Worm (Caenorhabditis elegans) whole organism, young adult: ENCODE results near the gene K08E5.5.

ENCODE experiments used
- B0035.1 ChIP-seq: sonication (generic microtip); optimal IDR thresholded peaks from 2 replicates; lab custom pipeline; 2016; ENCODE audit warnings: missing genetic modification characterization, mild to moderate bottlenecking, missing compliant biosample characterization, missing genotype, missing genetic modification reagents
- D2030.7 ChIP-seq: fragments of 200-800 bp; sonication (Bioruptor generic); IDR thresholded peaks from 2 replicates; pipeline ENCODE4 v1.3.6; 2022; ENCODE audit warnings: missing genetic modification reagents, missing genetic modification characterization, missing compliant biosample characterization
- F22D6.2 ChIP-seq: sonication (generic microtip); optimal IDR thresholded peaks from 2 replicates; lab custom pipeline; 2016; ENCODE audit warnings: mild to moderate bottlenecking, missing genetic modification characterization, missing compliant biosample characterization
- F33H1.4 ChIP-seq: fragments of 200-800 bp; sonication (Bioruptor generic); IDR thresholded peaks from 2 replicates; pipeline ENCODE4 v1.3.6; 2022; ENCODE audit warnings: missing genetic modification reagents, missing genetic modification characterization, missing compliant biosample characterization
- F39B2.1 ChIP-seq: fragments of 200-800 bp; sonication (Bioruptor generic); IDR thresholded peaks from 2 replicates; pipeline ENCODE4 v1.3.6; 2022; ENCODE audit warnings: missing genetic modification reagents, missing genetic modification characterization, missing compliant biosample characterization
- F57A8.1 ChIP-seq: fragments of 200-800 bp; sonication (Bioruptor generic); optimal IDR thresholded peaks from 2 replicates; lab custom pipeline; 2018; ENCODE audit warnings: mild to moderate bottlenecking, missing genetic modification characterization, moderate library complexity, missing compliant biosample characterization
- K12H6.12 ChIP-seq: fragments of 200-800 bp; sonication (Bioruptor generic); optimal IDR thresholded peaks from 2 replicates; lab custom pipeline; 2018; ENCODE audit warnings: mild to moderate bottlenecking, missing genetic modification characterization, missing compliant biosample characterization
- Y95B8A.8 ChIP-seq: fragments of 200-800 bp; sonication (Bioruptor generic); IDR thresholded peaks from 2 replicates; pipeline ENCODE4 v1.3.6; 2022; ENCODE audit warnings: missing genetic modification reagents, missing genetic modification characterization, missing compliant biosample characterization
- aptf-3 ChIP-seq: fragments of 200-800 bp; sonication (Bioruptor generic); IDR thresholded peaks from 2 replicates; pipeline ENCODE4 v1.3.6; 2022; ENCODE audit warnings: missing genetic modification characterization, missing compliant biosample characterization
- atf-7 ChIP-seq: sonication (generic microtip); optimal IDR thresholded peaks from 2 replicates; lab custom pipeline; 2017; ENCODE audit warnings: mild to moderate bottlenecking, missing genetic modification characterization, missing compliant biosample characterization
- ccch-3 ChIP-seq: fragments of 200-800 bp; sonication (Bioruptor generic); optimal IDR thresholded peaks from 2 replicates; lab custom pipeline; 2018; ENCODE audit warnings: mild to moderate bottlenecking, missing genetic modification characterization, missing compliant biosample characterization
- cebp-1 ChIP-seq, 2 experiments: fragments of 200-800 bp in 1 of 2; sonication (Bioruptor generic) in 1 of 2; sonication (generic microtip) in 1 of 2; IDR thresholded peaks in 1 of 2; optimal IDR thresholded peaks in 1 of 2; 2 replicates each; pipeline versions ENCODE4 v1.3.6 to Lab custom; 2017 to 2022; ENCODE audit warnings: missing compliant biosample characterization in 2 of 2, missing genetic modification characterization in 2 of 2, mild to moderate bottlenecking in 1 of 2, missing genetic modification reagents in 1 of 2, moderate library complexity in 1 of 2
- cebp-2 ChIP-seq: fragments of 200-800 bp; sonication (Bioruptor generic); IDR thresholded peaks from 2 replicates; pipeline ENCODE4 v1.3.6; 2022; ENCODE audit warnings: missing genetic modification characterization, missing compliant biosample characterization
- ceh-27 ChIP-seq: fragments of 200-800 bp; sonication (Bioruptor generic); optimal IDR thresholded peaks from 2 replicates; lab custom pipeline; 2018; ENCODE audit warnings: mild to moderate bottlenecking, missing genetic modification characterization, moderate library complexity, missing compliant biosample characterization
- ceh-40 ChIP-seq: fragments of 200-800 bp; sonication (Bioruptor generic); IDR thresholded peaks from 2 replicates; pipeline ENCODE4 v1.3.6; 2022; ENCODE audit warnings: missing genetic modification characterization, missing compliant biosample characterization
- ceh-91 ChIP-seq: fragments of 200-800 bp; sonication (Bioruptor generic); IDR thresholded peaks from 2 replicates; pipeline ENCODE4 v1.3.6; 2022; ENCODE audit warnings: missing genetic modification reagents, missing genetic modification characterization, missing compliant biosample characterization
- die-1 ChIP-seq: sonication (generic microtip); optimal IDR thresholded peaks from 2 replicates; lab custom pipeline; 2016; ENCODE audit warnings: missing genotype, mild to moderate bottlenecking, missing genetic modification characterization, missing compliant biosample characterization
- egl-18 ChIP-seq: fragments of 200-800 bp; sonication (Bioruptor generic); IDR thresholded peaks from 2 replicates; pipeline ENCODE4 v1.3.6; 2022; ENCODE audit warnings: missing genetic modification reagents, missing genetic modification characterization, missing compliant biosample characterization
- egrh-3 ChIP-seq: fragments of 200-800 bp; sonication (Bioruptor generic); IDR thresholded peaks from 2 replicates; pipeline ENCODE4 v1.3.6; 2022; ENCODE audit warnings: missing genetic modification reagents, missing genetic modification characterization, missing compliant biosample characterization
- ets-4 ChIP-seq: fragments of 200-800 bp; sonication (Bioruptor generic); optimal IDR thresholded peaks from 2 replicates; lab custom pipeline; 2018; ENCODE audit warnings: mild to moderate bottlenecking, missing genetic modification characterization, missing compliant biosample characterization
- hlh-26 ChIP-seq: fragments of 200-800 bp; sonication (Bioruptor generic); conservative IDR thresholded peaks from 2 replicates; pipeline ENCODE4 v1.3.6; 2022; ENCODE audit warnings: missing genetic modification reagents, missing genetic modification characterization, missing compliant biosample characterization
- hmg-20 ChIP-seq: fragments of 200-800 bp; sonication (Bioruptor generic); IDR thresholded peaks from 2 replicates; pipeline ENCODE4 v1.3.6; 2022; ENCODE audit warnings: missing genetic modification reagents, missing genetic modification characterization, missing compliant biosample characterization
- let-526 ChIP-seq: fragments of 200-800 bp; sonication (Bioruptor generic); IDR thresholded peaks from 2 replicates; pipeline ENCODE4 v1.3.6; 2022; ENCODE audit warnings: missing genetic modification reagents, missing genetic modification characterization, missing compliant biosample characterization
- lin-54 ChIP-seq: fragments of 200-800 bp; sonication (Bioruptor generic); optimal IDR thresholded peaks from 2 replicates; lab custom pipeline; 2018; ENCODE audit warnings: mild to moderate bottlenecking, missing genetic modification characterization, missing compliant biosample characterization
- lsl-1 ChIP-seq: fragments of 200-800 bp; sonication (Bioruptor generic); optimal IDR thresholded peaks from 2 replicates; lab custom pipeline; 2018; ENCODE audit warnings: mild to moderate bottlenecking, missing genetic modification characterization, moderate library complexity, missing compliant biosample characterization
- lsy-27 ChIP-seq: sonication (generic microtip); optimal IDR thresholded peaks from 2 replicates; lab custom pipeline; 2017; ENCODE audit warnings: missing genetic modification characterization, mild to moderate bottlenecking, missing compliant biosample characterization, antibody characterized with exemption, missing genotype, borderline replicate concordance; ENCODE audit not compliant: insufficient read depth
- madf-3 ChIP-seq: fragments of 200-800 bp; sonication (Bioruptor generic); IDR thresholded peaks from 2 replicates; pipeline ENCODE4 v1.3.6; 2022; ENCODE audit warnings: missing genetic modification reagents, missing genetic modification characterization, missing compliant biosample characterization
- madf-6 ChIP-seq: fragments of 200-800 bp; sonication (Bioruptor generic); IDR thresholded peaks from 2 replicates; pipeline ENCODE4 v1.3.6; 2022; ENCODE audit warnings: missing genetic modification reagents, missing genetic modification characterization, missing compliant biosample characterization
- madf-8 ChIP-seq: fragments of 200-800 bp; sonication (Bioruptor generic); conservative IDR thresholded peaks from 2 replicates; pipeline ENCODE4 v1.3.6; 2022; ENCODE audit warnings: missing genetic modification reagents, missing genetic modification characterization, missing compliant biosample characterization
- mxl-1 ChIP-seq: sonication (generic microtip); optimal IDR thresholded peaks from 2 replicates; lab custom pipeline; 2016; ENCODE audit warnings: missing genetic modification characterization, missing compliant biosample characterization
- nfya-1 ChIP-seq: sonication (generic microtip); optimal IDR thresholded peaks from 2 replicates; lab custom pipeline; 2017; ENCODE audit warnings: antibody characterized with exemption, missing compliant biosample characterization, missing genetic modification characterization, borderline replicate concordance; ENCODE audit not compliant: insufficient read depth
- nfyb-1 ChIP-seq: fragments of 200-800 bp; sonication (Bioruptor generic); IDR thresholded peaks from 2 replicates; pipeline ENCODE4 v1.3.6; 2022; ENCODE audit warnings: missing genetic modification reagents, missing genetic modification characterization, missing compliant biosample characterization
- nhr-120 ChIP-seq: fragments of 200-800 bp; sonication (Bioruptor generic); IDR thresholded peaks from 2 replicates; pipeline ENCODE4 v1.3.6; 2022; ENCODE audit warnings: missing genetic modification characterization, missing compliant biosample characterization
- nhr-80 ChIP-seq: sonication (generic microtip); optimal IDR thresholded peaks from 2 replicates; lab custom pipeline; 2016; ENCODE audit warnings: missing genetic modification characterization, missing compliant biosample characterization
- pbrm-1 ChIP-seq: fragments of 200-800 bp; sonication (Bioruptor generic); IDR thresholded peaks from 2 replicates; pipeline ENCODE4 v1.3.6; 2022; ENCODE audit warnings: missing genetic modification reagents, missing genetic modification characterization, missing compliant biosample characterization
- snpc-3.4 ChIP-seq: sonication (generic microtip); optimal IDR thresholded peaks from 2 replicates; lab custom pipeline; 2017; ENCODE audit warnings: missing genetic modification characterization, mild to moderate bottlenecking, missing compliant biosample characterization, antibody characterized with exemption, moderate library complexity, missing genotype, missing genetic modification reagents
- tbx-9 ChIP-seq: sonication (generic microtip); optimal IDR thresholded peaks from 2 replicates; lab custom pipeline; 2016; ENCODE audit warnings: borderline replicate concordance, missing genetic modification characterization, inconsistent platforms, missing compliant biosample characterization
- unc-130 ChIP-seq: sonication (generic microtip); optimal IDR thresholded peaks from 2 replicates; lab custom pipeline; 2016; ENCODE audit warnings: missing genetic modification reagents, missing genetic modification characterization, missing compliant biosample characterization
- unc-62 ChIP-seq: fragments of 150-350 bp; optimal IDR thresholded peaks from 2 replicates; lab custom pipeline; 2014; ENCODE audit warnings: missing biosample characterization, missing genetic modification reagents, missing genetic modification characterization
- xnd-1 ChIP-seq: sonication (generic microtip); optimal IDR thresholded peaks from 2 replicates; lab custom pipeline; 2016; ENCODE audit warnings: missing genotype, missing genetic modification reagents, missing genetic modification characterization, missing compliant biosample characterization
- zim-3 ChIP-seq: sonication (generic microtip); optimal IDR thresholded peaks from 2 replicates; lab custom pipeline; 2017; ENCODE audit warnings: mild to moderate bottlenecking, missing genetic modification characterization, moderate library complexity, missing compliant biosample characterization
- ztf-25 ChIP-seq: fragments of 200-800 bp; sonication (Bioruptor generic); IDR thresholded peaks from 2 replicates; pipeline ENCODE4 v1.3.6; 2022; ENCODE audit warnings: missing genetic modification reagents, missing genetic modification characterization, missing compliant biosample characterization

The K08E5.5 gene

DNA sequence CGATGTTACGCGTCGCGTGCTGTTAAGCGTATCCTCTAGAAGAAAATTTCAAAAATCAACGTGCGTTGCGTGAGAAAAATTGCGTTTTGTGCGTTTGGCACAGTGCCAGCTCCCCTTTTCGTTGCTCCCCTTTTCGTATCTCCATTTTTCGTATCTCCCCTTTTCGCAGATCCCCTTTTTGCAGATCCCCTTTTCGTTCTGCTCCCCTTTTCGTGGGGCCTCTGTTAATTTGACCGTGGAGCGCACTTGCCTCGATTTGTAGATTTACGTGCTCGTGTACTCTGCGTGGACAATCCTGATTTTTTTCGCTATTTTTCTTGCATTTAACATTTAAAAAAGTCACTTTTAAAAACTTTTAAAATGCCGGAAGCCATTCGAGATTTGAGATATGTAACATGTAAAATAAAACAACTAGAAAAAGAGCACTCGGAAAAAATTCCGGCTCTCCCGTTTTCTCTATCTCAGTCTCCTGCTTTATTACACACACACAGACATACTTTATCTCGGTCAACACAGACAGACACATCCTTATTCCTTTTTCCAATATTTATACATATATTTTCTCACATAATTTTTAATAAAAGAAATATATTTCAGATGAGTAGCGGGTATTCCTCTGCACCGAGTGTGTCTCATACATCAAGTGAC, 36.6 kb downstream of the K08E5.5 start, which contains the start of gene ttll-4 (continued):
- TF ChIP-seq F33H1.4 (GFP tag; lab: Robert Waterston, UW) (0 out of 2 replicates have a peak, but pooled peaks have one; percentile 32), Y95B8A.8 (GFP tag; lab: Robert Waterston, UW) (peak; percentile 31; the same call in 1 of the 2 replicates), mxl-1 (no peak), hlh-26 (GFP tag; lab: Robert Waterston, UW) (no peak), ceh-27 (GFP tag; lab: Kevin White, UChicago) (peak; percentile 47), nfya-1 (tag; lab: Kevin White, UChicago) (no peak), atf-7 (tag; lab: Kevin White, UChicago) (no peak), unc-62 (GFP tag; lab: Kevin White, UChicago) (no peak), cebp-2 (GFP tag; lab: Robert Waterston, UW) (no peak), madf-3 (GFP tag; lab: Robert Waterston, UW) (0 out of 2 replicates have a peak, but pooled peaks have one; percentile 75), die-1 (tag; lab: Kevin White, UChicago) (no peak), egl-18 (GFP tag; lab: Robert Waterston, UW) (no peak), zim-3 (tag; lab: Kevin White, UChicago) (no peak), F22D6.2 (tag; lab: Kevin White, UChicago) (no peak), ceh-91 (peak; percentile 46; the same call in 1 of the 2 replicates), lsy-27 (no peak), tbx-9 (tag; lab: Kevin White, UChicago) (no peak), egrh-3 (GFP tag; lab: Robert Waterston, UW) (peak; percentile 63), ztf-25 (GFP tag; lab: Robert Waterston, UW) (0 out of 2 replicates have a peak, but pooled peaks have one; percentile 56), aptf-3 (GFP tag; lab: Robert Waterston, UW) (no peak), ets-4 (GFP tag; lab: Kevin White, UChicago) (no peak), nhr-120 (GFP tag; lab: Robert Waterston, UW) (no peak), madf-6 (peak; percentile 59), ceh-40 (GFP tag; lab: Robert Waterston, UW) (no peak), unc-130 (peak; percentile 23), snpc-3.4 (no peak), ccch-3 (GFP tag; lab: Kevin White, UChicago) (no peak), let-526 (GFP tag; lab: Robert Waterston, UW) (0 out of 2 replicates have a peak, but pooled peaks have one; percentile 14), hmg-20 (GFP tag; lab: Robert Waterston, UW) (0 out of 2 replicates have a peak, but pooled peaks have one; percentile 23), K12H6.12 (peak; percentile 22), F57A8.1 (GFP tag; lab: Kevin White, UChicago) (no peak), pbrm-1 (peak; percentile 45; the same call in 1 of the 2 replicates), B0035.1 (tag; lab: Kevin White, UChicago) (no peak)

DNA sequence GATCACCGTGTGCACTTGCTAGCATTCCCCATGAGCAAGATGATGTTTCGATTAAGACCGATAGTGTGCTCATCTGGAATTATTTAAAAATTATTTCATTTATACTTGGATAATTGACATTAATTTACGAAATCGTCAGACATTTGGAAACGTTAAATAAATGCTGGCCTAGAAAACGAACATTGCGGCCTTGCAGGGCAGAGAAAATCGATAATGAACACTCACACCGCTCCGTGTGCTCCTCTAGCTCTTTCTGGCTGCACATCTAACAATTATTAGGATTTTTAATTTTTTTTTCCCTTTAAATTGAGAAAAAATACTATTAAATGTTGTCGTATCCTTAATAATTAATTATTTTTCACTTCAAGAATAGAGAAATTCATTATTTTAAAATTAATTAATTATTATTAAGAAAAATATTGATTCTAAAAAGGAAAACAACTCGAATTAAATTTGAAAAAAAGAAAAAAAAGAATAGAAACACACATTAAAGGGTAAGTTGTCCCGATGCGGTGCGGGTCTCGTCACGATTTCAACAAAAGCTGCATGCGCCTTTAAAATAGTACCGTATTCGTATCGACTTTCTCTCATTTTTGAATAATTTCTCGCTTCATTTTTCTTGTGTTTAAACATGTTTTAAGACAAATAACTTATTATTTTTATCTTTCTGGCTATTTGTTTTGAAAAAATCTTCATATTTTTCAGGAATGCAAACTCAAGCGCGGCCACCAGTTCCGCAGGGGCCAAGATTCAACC, 40.0 kb downstream of the K08E5.5 start, which contains the start of the genes gtf-2H3 and ham-3:
gtf-2H3 (minus strand) TSS at position 73 of the 756 bp plus-strand sequence.
ham-3 (plus strand) TSS at position 706 of the 756 bp plus-strand sequence.
- TF ChIP-seq mxl-1 (no peak), madf-8 (GFP tag; lab: Robert Waterston, UW) (peak; percentile 33; the same call in 1 of the 2 replicates), ceh-91 (peak; percentile 50; the same call in 1 of the 2 replicates), nfyb-1 (GFP tag; lab: Robert Waterston, UW) (no peak), tbx-9 (tag; lab: Kevin White, UChicago) (no peak), lin-54 (GFP tag; lab: Kevin White, UChicago) (peak; percentile 15), lsl-1 (GFP tag; lab: Kevin White, UChicago) (peak; percentile 85), F39B2.1 (GFP tag; lab: Robert Waterston, UW) (no peak), xnd-1 (tag; lab: Kevin White, UChicago) (peak; percentile 68), D2030.7 (GFP tag; lab: Robert Waterston, UW) (peak; percentile 61), F57A8.1 (GFP tag; lab: Kevin White, UChicago) (no peak), snpc-3.4 (peak; percentile 38), cebp-1 (GFP tag; IDR thresholded peaks at IDR 0.05; lab: Robert Waterston, UW) (no peak), cebp-1 (tag; optimal IDR thresholded peaks at IDR 0.05; lab: Kevin White, UChicago) (peak; percentile 13), F33H1.4 (GFP tag; lab: Robert Waterston, UW) (peak; percentile 90), nhr-80 (tag; lab: Kevin White, UChicago) (no peak), madf-6 (peak; percentile 87)
